Worm (Caenorhabditis elegans): ENCODE data around the gene Y97E10AR.3.
A peak's percentile ranks its signal among the peaks of the same experiment; 100 is the strongest.

The Y97E10AR.3 gene

DNA sequence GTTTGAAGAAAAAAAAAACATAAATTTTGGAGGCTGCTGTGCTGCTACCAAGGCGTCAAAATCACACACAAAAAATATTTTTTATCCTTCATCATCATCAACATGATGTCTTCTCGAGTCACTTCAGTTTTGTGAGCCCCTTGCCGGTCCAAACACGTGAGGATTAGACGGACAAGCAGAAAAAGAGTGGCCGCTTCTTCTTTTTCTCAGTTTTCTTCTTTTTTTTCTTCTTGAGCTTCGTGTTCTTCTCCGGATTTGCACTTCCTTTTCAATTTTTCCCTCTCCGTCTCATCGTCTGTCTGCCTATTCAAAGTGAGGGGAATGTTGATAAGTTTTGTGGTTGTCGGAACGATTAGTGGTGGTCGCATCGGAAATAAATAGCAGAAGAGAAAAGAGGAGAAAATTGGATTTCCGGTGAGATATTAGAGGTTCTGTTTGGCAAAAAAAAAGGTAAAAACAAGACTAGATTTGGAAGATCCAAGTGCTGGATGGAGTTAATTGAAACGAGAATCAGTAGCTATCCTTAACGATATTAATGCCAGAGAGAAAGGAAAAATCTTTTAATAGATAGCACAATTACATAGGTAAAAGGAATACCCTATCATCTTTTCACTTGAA, 26.8 kb downstream of the Y97E10AR.3 start (continued):
- TF ChIP-seq mab-9 (GFP tag; IDR thresholded peaks at IDR 0.05), result no peak
- no peak for TF ChIP-seq C34B4.2 (tag; optimal IDR thresholded peaks at IDR 0.05)
- TF ChIP-seq alr-1 (tag; optimal IDR thresholded peaks at IDR 0.05; ENCODE audit: borderline replicate concordance), result no peak
- TF ChIP-seq nhr-85 (tag), result no peak
- peak; percentile 18 for TF ChIP-seq skn-1 (tag; optimal IDR thresholded peaks at IDR 0.05)
- TF ChIP-seq tbx-2 (tag; optimal IDR thresholded peaks at IDR 0.05), result no peak
- TF ChIP-seq hlh-17 (GFP tag; optimal IDR thresholded peaks at IDR 0.05; ENCODE audit: borderline replicate concordance), result no peak
- TF ChIP-seq aha-1 (tag; optimal IDR thresholded peaks at IDR 0.05), result no peak
- no peak for TF ChIP-seq lin-15B (tag; optimal IDR thresholded peaks at IDR 0.05)
- TF ChIP-seq C04F5.9 (tag; optimal IDR thresholded peaks at IDR 0.05), result no peak
- TF ChIP-seq rnt-1 (tag; optimal IDR thresholded peaks at IDR 0.05), result peak; percentile 8
- TF ChIP-seq unc-98 (GFP tag; IDR thresholded peaks at IDR 0.05), result no peak
- no peak for TF ChIP-seq sup-37 (GFP tag; optimal IDR thresholded peaks at IDR 0.05)
- TF ChIP-seq lin-35 (GFP tag; optimal IDR thresholded peaks at IDR 0.05), result no peak
- TF ChIP-seq nhr-20 (tag; optimal IDR thresholded peaks at IDR 0.05), result no peak
- TF ChIP-seq mep-1 (tag; optimal IDR thresholded peaks at IDR 0.05), result peak; percentile 32
- TF ChIP-seq Y116A8C.19 (tag; optimal IDR thresholded peaks at IDR 0.05; ENCODE audit: borderline replicate concordance), result no peak
- peak; percentile 18 to 42 for TF ChIP-seq lsy-2 (tag; optimal IDR thresholded peaks at IDR 0.05)
- TF ChIP-seq efl-1 (optimal IDR thresholded peaks at IDR 0.05), result no peak
- peak in 1 of 2 experiments; percentile 48 for TF ChIP-seq efl-1 (GFP tag; optimal IDR thresholded peaks at IDR 0.05 in 1 of 2)
- no peak for TF ChIP-seq lin-13 (GFP tag; optimal IDR thresholded peaks at IDR 0.05)
- no peak for TF ChIP-seq nhr-19 (GFP tag; conservative IDR thresholded peaks at IDR 0.05)
- peak in 1 of 3 experiments; percentile 1 for TF ChIP-seq dpl-1 (GFP tag; optimal IDR thresholded peaks at IDR 0.05)
- no peak for TF ChIP-seq nhr-28 (tag; optimal IDR thresholded peaks at IDR 0.05)
- no peak for TF ChIP-seq nhr-77 (tag; optimal IDR thresholded peaks at IDR 0.05)
- TF ChIP-seq ceh-63 (GFP tag; optimal IDR thresholded peaks at IDR 0.05), result no peak
- no peak for TF ChIP-seq unc-62 (GFP tag; optimal IDR thresholded peaks at IDR 0.05)
- no peak for TF ChIP-seq tlp-1 (tag; optimal IDR thresholded peaks at IDR 0.05)
- TF ChIP-seq nhr-11 (tag; optimal IDR thresholded peaks at IDR 0.05), result no peak
- TF ChIP-seq fkh-4 (tag; optimal IDR thresholded peaks at IDR 0.05; ENCODE audit: borderline replicate concordance), result no peak
- peak; percentile 4 for TF ChIP-seq nhr-47 (tag; optimal IDR thresholded peaks at IDR 0.05)
- no peak for TF ChIP-seq xbp-1 (tag; optimal IDR thresholded peaks at IDR 0.05)

DNA sequence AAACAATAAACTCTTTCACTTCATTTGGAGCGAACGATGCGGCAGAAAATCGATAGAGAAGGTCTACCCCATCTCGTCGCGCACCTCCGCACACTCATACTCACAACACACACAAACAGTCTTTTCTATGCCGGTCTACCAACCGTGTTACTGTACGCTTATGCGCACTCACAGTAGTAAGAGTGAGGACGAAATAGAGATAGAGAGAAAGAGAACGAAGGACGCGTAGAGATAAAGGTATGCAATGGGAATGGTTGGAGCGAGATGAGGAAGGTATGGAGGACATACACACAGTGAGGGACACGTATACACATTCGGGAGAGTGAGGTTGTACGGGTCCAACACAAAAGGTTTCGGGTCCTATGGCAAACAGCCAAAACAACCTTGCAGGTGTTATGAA, 28.5 kb downstream of the Y97E10AR.3 start:
- peak; percentile 71 for TF ChIP-seq lin-14 (GFP tag; optimal IDR thresholded peaks at IDR 0.05)
- TF ChIP-seq skn-1 (tag; optimal IDR thresholded peaks at IDR 0.05), result no peak
- no peak for TF ChIP-seq hlh-17 (GFP tag; optimal IDR thresholded peaks at IDR 0.05; ENCODE audit: borderline replicate concordance)
- TF ChIP-seq nhr-84 (tag; optimal IDR thresholded peaks at IDR 0.05), result no peak
- TF ChIP-seq jun-1 (tag; optimal IDR thresholded peaks at IDR 0.05), result no peak
- TF ChIP-seq egl-27 (tag; optimal IDR thresholded peaks at IDR 0.05), result no peak
- no peak for TF ChIP-seq pqm-1 (tag; optimal IDR thresholded peaks at IDR 0.05)
- TF ChIP-seq F16B12.6 (tag; optimal IDR thresholded peaks at IDR 0.05), result peak; percentile 10
- TF ChIP-seq lin-39 (tag; optimal IDR thresholded peaks at IDR 0.05), result no peak
- TF ChIP-seq Y116A8C.19 (tag; optimal IDR thresholded peaks at IDR 0.05; ENCODE audit: borderline replicate concordance), result no peak
- peak; percentile 13 to 20 for TF ChIP-seq efl-1 (optimal IDR thresholded peaks at IDR 0.05)
- TF ChIP-seq efl-1 (GFP tag; optimal IDR thresholded peaks at IDR 0.05 in 1 of 2), result peak in 1 of 2 experiments; percentile 93
- TF ChIP-seq ceh-88 (GFP tag; IDR thresholded peaks at IDR 0.05), result no peak
- peak in 2 of 3 experiments; percentile 12 to 31 for TF ChIP-seq dpl-1 (GFP tag; optimal IDR thresholded peaks at IDR 0.05)
- no peak for TF ChIP-seq zip-4 (GFP tag; optimal IDR thresholded peaks at IDR 0.05)
- no peak for TF ChIP-seq lin-15B (tag; optimal IDR thresholded peaks at IDR 0.05)
- no peak for TF ChIP-seq aha-1 (tag; optimal IDR thresholded peaks at IDR 0.05)
- peak in 1 of 2 experiments; percentile 65 for TF ChIP-seq lin-35 (GFP tag; optimal IDR thresholded peaks at IDR 0.05)
- peak in 2 of 6 experiments; percentile 3 to 75 for TF ChIP-seq elt-3 (tag; optimal IDR thresholded peaks at IDR 0.05)
- TF ChIP-seq C16A3.4 (tag; optimal IDR thresholded peaks at IDR 0.05), result peak; percentile 46
- TF ChIP-seq nhr-47 (tag; optimal IDR thresholded peaks at IDR 0.05), result no peak
- TF ChIP-seq pax-3 (tag; optimal IDR thresholded peaks at IDR 0.05), result no peak
- peak in 1 of 2 experiments; percentile 27 for TF ChIP-seq mdl-1 (tag; optimal IDR thresholded peaks at IDR 0.05)
- TF ChIP-seq ceh-82 (tag; optimal IDR thresholded peaks at IDR 0.05), result no peak
- TF ChIP-seq sptf-1 (tag; optimal IDR thresholded peaks at IDR 0.05), result no peak
- peak; percentile 77 for TF ChIP-seq blmp-1 (tag; optimal IDR thresholded peaks at IDR 0.05)
- peak; percentile 7 for TF ChIP-seq nhr-71 (tag; optimal IDR thresholded peaks at IDR 0.05)
- TF ChIP-seq nhr-12 (tag; optimal IDR thresholded peaks at IDR 0.05), result no peak
- no peak for TF ChIP-seq unc-130 (tag; optimal IDR thresholded peaks at IDR 0.05)
